Fruit fly (Drosophila melanogaster) whole organism, prepupa: Measurements from ENCODE around the gene Ask1.

Experiments
- CG11762 ChIP-seq: fragments of 200-800 bp; sonication (Bioruptor generic); optimal IDR thresholded peaks from 3 replicates; lab custom pipeline; 2016; ENCODE audit warnings: missing biosample characterization, missing genetic modification characterization; ENCODE audit not compliant: insufficient read depth
- CG3032 ChIP-seq: fragments of 200-800 bp; optimal IDR thresholded peaks from 2 replicates; lab custom pipeline; 2019; ENCODE audit warnings: missing biosample characterization, mild to moderate bottlenecking, missing genetic modification characterization, moderate library complexity
- CG6163 ChIP-seq: fragments of 200-800 bp; sonication (Bioruptor generic); IDR thresholded peaks from 3 replicates; pipeline ENCODE4 v1.3.6; 2022; ENCODE audit warnings: missing biosample characterization, missing genetic modification characterization
- CG6808 ChIP-seq: fragments of 200-800 bp; sonication (Bioruptor generic); optimal IDR thresholded peaks from 3 replicates; lab custom pipeline; 2017; ENCODE audit warnings: missing biosample characterization, missing genetic modification characterization, mild to moderate bottlenecking, moderate library complexity, missing genetic modification reagents
- Eip78C ChIP-seq: fragments of 200-800 bp; sonication (Bioruptor generic); peaks from one replicate; lab custom pipeline; 2016; ENCODE audit warnings: missing biosample characterization, missing genetic modification characterization
- Gug ChIP-seq: fragments of 200-800 bp; sonication (Bioruptor generic); IDR thresholded peaks from 2 replicates; pipeline ENCODE4 v1.3.6; 2022; ENCODE audit warnings: missing biosample characterization, missing genetic modification characterization
- Hr4 ChIP-seq: fragments of 200-800 bp; sonication (Bioruptor generic); optimal IDR thresholded peaks from 3 replicates; lab custom pipeline; 2016; ENCODE audit warnings: missing biosample characterization, missing genetic modification characterization
- OdsH ChIP-seq: fragments of 200-800 bp; sonication (Bioruptor generic); optimal IDR thresholded peaks from 3 replicates; lab custom pipeline; 2016; ENCODE audit warnings: missing biosample characterization, missing genetic modification characterization
- fkh ChIP-seq: fragments of 200-800 bp; sonication (Bioruptor generic); optimal IDR thresholded peaks from 3 replicates; lab custom pipeline; 2017; ENCODE audit warnings: missing biosample characterization, mild to moderate bottlenecking, missing genetic modification characterization, moderate library complexity
- lz ChIP-seq: fragments of 200-800 bp; sonication (Bioruptor generic); optimal IDR thresholded peaks from 3 replicates; lab custom pipeline; 2016; ENCODE audit warnings: missing biosample characterization, missing genetic modification characterization

Gene Ask1

DNA sequence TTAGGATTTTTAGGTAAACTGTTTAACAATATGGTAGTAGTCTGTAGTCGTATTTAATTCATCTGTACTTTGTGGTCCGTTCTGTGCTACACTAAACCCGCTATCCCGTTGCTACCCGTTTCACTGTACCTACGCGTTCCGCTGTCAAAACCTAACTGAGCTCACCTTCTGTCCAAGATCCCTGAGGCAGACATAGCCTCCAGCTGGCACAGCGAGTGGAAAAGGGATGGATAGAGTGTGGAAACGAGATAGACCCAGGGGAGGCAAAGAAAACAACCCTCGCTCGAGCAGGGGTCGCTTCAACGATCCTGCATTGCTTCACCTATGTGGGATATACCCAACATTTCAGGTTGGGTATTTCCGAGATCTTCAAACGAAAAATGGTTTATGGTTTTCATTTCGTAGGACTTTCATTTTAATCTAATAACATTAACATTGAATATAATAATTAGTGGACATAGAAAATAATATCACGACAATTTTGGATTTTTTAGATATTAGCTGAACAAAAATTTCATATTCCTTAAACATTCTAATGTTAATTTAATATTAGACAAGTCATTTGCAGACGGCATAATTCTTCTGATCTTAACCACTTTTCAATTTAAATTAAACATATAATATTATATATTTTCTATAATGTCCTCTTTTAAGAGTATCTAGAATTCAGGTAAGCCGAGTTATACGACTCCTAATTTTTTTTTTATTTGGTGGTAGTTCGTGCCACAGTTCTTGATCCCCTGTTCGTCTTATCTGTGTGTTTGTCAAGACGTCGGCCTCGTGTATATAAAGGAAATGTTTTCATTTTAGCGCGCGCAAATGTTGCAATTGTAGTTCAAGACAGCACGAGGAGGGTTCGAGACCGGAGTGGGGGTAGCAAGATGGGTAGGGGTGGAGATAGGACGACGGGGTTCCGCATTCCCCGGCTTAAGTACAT is 55.6 kb downstream of the Ask1 start, which contains the start of gene mira:
TSS of gene mira (minus strand) at position 281 of the 937 bp plus-strand sequence.
- TF ChIP-seq OdsH (GFP tag; lab: Kevin White, UChicago) = no peak
- no peak for TF ChIP-seq Gug
- TF ChIP-seq CG6808 (GFP tag; lab: Kevin White, UChicago) = no peak
- TF ChIP-seq Eip78C (GFP tag; lab: Kevin White, UChicago) = no peak
- no peak for TF ChIP-seq fkh
- TF ChIP-seq CG6163 (GFP tag; lab: Robert Waterston, UW) = no peak
- TF ChIP-seq Hr4 (GFP tag; lab: Kevin White, UChicago) = no peak
- TF ChIP-seq CG11762 = no peak
- no peak for TF ChIP-seq lz (GFP tag; lab: Kevin White, UChicago)
- no peak for TF ChIP-seq CG3032 (tag; lab: Kevin White, UChicago)
